Worm (Caenorhabditis elegans): ENCODE results near the gene hip-1.

Gene hip-1

DNA sequence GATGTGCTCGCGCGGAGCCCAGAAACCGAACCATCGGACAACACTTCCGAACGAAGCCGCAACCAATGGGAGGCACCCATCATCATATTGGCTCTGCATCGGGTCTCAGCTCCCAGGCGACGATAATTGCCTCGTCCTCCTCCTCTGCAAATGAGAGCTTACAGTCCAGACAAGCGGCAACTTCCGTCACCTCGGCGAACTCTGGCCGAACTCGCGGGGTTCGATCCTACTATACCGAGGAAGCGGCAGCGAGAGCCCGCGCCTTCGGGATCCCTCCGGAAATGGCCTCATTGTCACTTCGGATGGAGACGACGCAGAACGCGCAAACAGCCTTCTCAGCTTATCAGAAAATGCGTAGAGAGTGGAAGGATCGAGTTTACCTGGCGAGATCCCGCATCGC, 32.7 kb upstream of the hip-1 start:
- TF ChIP-seq pes-1 (GFP tag; IDR thresholded peaks at IDR 0.05) (no peak), hmg-4 (GFP tag; optimal IDR thresholded peaks at IDR 0.05) (peak; percentile 14)

DNA sequence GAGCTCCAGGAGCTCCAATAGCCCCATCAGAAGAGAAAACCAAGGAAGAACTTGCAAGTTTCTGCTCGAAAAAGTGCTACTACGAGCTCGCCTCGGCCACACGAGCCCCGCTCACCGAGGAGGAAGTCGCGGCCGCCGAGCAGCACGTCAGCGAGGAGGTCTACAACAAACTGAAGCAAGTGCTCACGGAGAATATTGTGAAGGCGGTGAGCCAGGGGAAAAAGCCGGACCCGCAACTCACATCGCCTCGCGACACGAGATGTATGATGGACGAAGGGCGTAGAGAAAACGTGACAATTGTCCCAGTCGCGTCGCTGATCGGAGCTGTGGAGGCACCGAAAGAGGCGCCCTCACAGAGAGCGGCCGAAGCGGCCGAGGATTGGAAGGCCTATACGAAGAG, 30.4 kb upstream of the hip-1 start:
- TF ChIP-seq aly-1 (tag; optimal IDR thresholded peaks at IDR 0.05) (no peak), hnd-1 (tag; optimal IDR thresholded peaks at IDR 0.05) (no peak), hmg-4 (GFP tag; optimal IDR thresholded peaks at IDR 0.05) (no peak), tbx-11 (GFP tag; IDR thresholded peaks at IDR 0.05) (no peak), hmbx-1 (tag; optimal IDR thresholded peaks at IDR 0.05) (no peak), tra-4 (tag; optimal IDR thresholded peaks at IDR 0.05) (no peak), scrt-1 (GFP tag; IDR thresholded peaks at IDR 0.05) (no peak), ceh-36 (tag; optimal IDR thresholded peaks at IDR 0.05) (no peak), F13C5.2 (tag; optimal IDR thresholded peaks at IDR 0.05) (no peak), B0310.2 (tag; optimal IDR thresholded peaks at IDR 0.05) (no peak), sea-1 (GFP tag; conservative IDR thresholded peaks at IDR 0.05) (no peak), tbx-37 (GFP tag; conservative IDR thresholded peaks at IDR 0.05) (no peak), pes-1 (GFP tag; IDR thresholded peaks at IDR 0.05) (no peak), ceh-13 (GFP tag; optimal IDR thresholded peaks at IDR 0.05) (no peak), ets-7 (tag; optimal IDR thresholded peaks at IDR 0.05) (no peak), flt-1 (GFP tag; IDR thresholded peaks at IDR 0.05) (no peak), ama-1 (optimal IDR thresholded peaks at IDR 0.05) (no peak)

DNA sequence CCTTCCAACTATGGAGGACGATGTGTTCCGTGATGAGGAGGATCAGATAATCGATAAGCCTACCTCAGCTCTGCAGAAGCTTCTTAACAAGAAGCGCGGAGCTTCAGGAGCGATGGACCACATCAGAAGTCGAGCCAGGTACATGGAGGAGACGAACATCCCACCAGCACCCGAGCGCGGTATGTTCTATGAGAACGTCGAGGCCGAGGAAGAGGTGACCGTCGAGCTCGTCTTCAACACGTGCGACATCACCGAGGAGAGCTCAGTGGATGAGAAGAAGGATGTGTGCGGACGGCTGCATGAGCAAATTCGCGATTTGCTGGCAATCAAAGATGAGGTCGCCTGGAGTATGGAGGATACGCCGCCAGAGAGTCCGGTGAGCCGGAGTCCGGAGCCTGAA, 29.7 kb upstream of the hip-1 start:
- TF ChIP-seq F13C5.2 (tag; optimal IDR thresholded peaks at IDR 0.05) (no peak), ets-7 (tag; optimal IDR thresholded peaks at IDR 0.05) (no peak), ceh-13 (GFP tag; optimal IDR thresholded peaks at IDR 0.05) (no peak), tbx-37 (GFP tag; conservative IDR thresholded peaks at IDR 0.05) (no peak), ama-1 (optimal IDR thresholded peaks at IDR 0.05) (no peak), aly-1 (tag; optimal IDR thresholded peaks at IDR 0.05) (no peak), ceh-36 (tag; optimal IDR thresholded peaks at IDR 0.05) (no peak), pes-1 (GFP tag; IDR thresholded peaks at IDR 0.05) (no peak), B0310.2 (tag; optimal IDR thresholded peaks at IDR 0.05) (no peak), tra-4 (tag; optimal IDR thresholded peaks at IDR 0.05) (no peak), scrt-1 (GFP tag; IDR thresholded peaks at IDR 0.05) (no peak)

DNA sequence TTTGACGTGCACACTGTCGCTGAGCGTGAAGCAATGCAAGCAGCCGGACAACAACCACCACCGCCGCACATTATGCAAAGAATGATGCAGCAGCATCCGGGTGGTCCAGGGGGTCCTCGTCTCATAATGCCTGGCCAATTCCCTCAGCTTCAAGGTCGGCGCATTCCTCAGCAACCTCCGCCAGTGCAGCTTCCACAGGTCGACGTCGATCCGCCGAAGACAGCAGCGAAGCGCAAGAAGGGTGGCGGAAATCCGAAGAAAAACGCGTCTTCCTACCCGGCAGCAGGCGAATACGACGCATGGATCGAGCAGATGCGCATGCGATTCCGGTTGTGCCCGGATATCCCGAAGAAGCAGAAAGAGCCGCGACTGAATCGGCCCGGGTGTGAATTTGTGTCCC, 29.1 kb upstream of the hip-1 start:
- TF ChIP-seq aly-1 (tag; optimal IDR thresholded peaks at IDR 0.05) (peak; percentile 39), ceh-13 (GFP tag; optimal IDR thresholded peaks at IDR 0.05) (no peak), ets-7 (tag; optimal IDR thresholded peaks at IDR 0.05) (no peak), flt-1 (GFP tag; IDR thresholded peaks at IDR 0.05) (no peak), sea-1 (GFP tag; conservative IDR thresholded peaks at IDR 0.05) (no peak), tra-4 (tag; optimal IDR thresholded peaks at IDR 0.05) (no peak)

DNA sequence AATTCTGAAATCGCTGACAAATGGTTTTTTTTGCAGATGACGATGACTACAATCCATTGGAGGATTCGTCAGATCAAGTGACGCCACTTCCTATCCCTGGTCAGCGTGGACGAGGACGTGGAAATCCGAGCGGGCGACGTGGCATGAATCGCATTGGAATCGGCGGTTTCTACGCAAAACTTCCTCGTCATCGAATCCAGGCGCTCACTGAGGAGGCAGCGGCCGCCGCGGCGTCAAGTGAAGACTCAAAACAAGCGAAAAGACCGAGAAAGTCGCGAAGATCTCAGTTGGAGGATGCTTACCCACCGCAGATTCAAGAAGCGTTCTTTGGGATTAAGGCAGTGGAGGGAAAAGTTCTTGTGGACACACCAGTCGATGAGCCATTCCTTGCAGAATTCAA, 26.2 kb upstream of the hip-1 start:
- no peak for TF ChIP-seq ceh-36 (tag; optimal IDR thresholded peaks at IDR 0.05)
- TF ChIP-seq flt-1 (GFP tag; IDR thresholded peaks at IDR 0.05) = no peak
- 0 out of 2 replicates have a peak, but pooled peaks have one; percentile 22 for TF ChIP-seq tbx-11 (GFP tag; IDR thresholded peaks at IDR 0.05)

DNA sequence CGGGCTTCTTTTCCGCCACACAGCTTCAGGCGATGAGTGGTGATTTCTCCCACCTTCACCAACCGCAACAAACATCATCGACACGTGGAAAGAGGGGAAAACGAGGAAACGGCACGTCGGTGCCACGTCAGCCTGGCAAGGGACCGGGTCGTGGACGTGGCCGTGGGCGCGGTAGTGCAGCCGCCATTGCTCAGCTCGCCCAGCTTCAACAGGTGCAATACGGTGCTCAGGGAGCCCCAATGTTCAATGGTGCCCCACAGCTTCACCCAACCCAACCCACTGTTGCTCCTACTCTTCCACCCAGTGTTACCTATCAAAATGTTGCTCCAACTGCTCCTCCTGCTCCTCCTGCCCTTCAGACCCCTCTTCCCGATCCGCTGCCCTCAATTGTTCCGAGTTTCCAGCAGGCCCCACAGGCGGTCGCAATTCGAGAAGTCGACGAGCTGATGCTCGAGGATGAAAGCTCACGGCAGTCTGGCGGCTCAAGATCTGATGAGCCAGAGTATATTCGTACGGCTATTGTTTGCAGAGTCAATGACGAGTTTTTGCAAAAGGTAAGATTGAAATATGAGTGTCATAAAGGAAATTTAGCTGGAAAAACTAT, 23.7 kb upstream of the hip-1 start:
- TF ChIP-seq tra-4 (tag; optimal IDR thresholded peaks at IDR 0.05) (no peak), scrt-1 (GFP tag; IDR thresholded peaks at IDR 0.05) (0 out of 2 replicates have a peak, but pooled peaks have one; percentile 7), pes-1 (GFP tag; IDR thresholded peaks at IDR 0.05) (no peak)

DNA sequence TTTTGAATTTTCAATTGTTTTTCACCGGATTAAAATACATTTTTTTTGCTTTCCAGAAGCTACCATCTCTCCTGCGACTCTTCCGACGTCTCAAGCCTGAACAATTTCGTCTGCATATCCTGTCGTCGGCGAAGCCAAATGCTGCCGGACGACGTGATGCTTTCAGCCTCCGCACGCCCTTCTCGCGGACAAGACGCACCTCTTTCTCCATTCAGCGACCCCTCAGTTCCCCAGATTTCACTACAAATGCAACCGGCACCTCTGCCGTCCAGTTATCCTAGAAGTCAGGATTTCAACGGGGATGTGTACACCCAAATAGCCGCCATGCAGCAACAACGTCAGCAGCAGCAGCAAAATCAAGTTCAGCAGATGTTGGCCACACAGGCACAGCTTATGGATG, 22.0 kb upstream of the hip-1 start:
- TF ChIP-seq hnd-1 (tag; optimal IDR thresholded peaks at IDR 0.05) (no peak), sea-1 (GFP tag; conservative IDR thresholded peaks at IDR 0.05) (no peak), aly-1 (tag; optimal IDR thresholded peaks at IDR 0.05) (peak; percentile 7), ama-1 (optimal IDR thresholded peaks at IDR 0.05) (no peak)

DNA sequence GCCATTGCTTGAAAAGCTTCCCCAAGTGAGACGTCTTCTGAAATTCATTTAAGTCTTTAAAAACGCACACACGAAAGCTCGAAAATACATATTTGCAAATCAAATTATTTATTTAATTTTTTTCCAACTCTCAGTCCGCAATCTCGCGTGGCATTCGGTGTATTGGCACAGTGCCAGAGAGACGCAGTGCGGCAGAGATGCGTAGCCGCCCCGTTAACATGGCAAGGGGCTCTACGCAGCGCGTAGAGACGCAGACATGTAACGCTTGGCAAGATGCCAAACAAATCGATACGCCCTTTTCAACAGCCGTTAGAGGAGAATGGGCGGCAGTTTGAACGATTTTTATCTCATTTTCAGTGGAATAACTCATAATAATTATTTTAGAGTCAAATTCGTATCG, 21.2 kb upstream of the hip-1 start, which contains the start of the genes drr-2 and set-16:
Gene drr-2, minus strand, starts transcription at position 37 of the 400 bp plus-strand sequence.
Gene set-16, plus strand, starts transcription at position 383 of the 400 bp plus-strand sequence.
- peak; percentile 67; the same call in 1 of the 2 replicates for TF ChIP-seq sea-1 (GFP tag; conservative IDR thresholded peaks at IDR 0.05)
- peak; percentile 54; the same call in 1 of the 2 replicates for TF ChIP-seq pes-1 (GFP tag; IDR thresholded peaks at IDR 0.05)
- TF ChIP-seq tbx-11 (GFP tag; IDR thresholded peaks at IDR 0.05) = no peak
- TF ChIP-seq scrt-1 (GFP tag; IDR thresholded peaks at IDR 0.05) = no peak
- TF ChIP-seq hmg-4 (GFP tag; optimal IDR thresholded peaks at IDR 0.05) = peak; percentile 82
- no peak for TF ChIP-seq hmbx-1 (tag; optimal IDR thresholded peaks at IDR 0.05)
- TF ChIP-seq tbx-37 (GFP tag; conservative IDR thresholded peaks at IDR 0.05) = peak; percentile 20; the same call in 1 of the 2 replicates
- peak; percentile 90 for TF ChIP-seq F13C5.2 (tag; optimal IDR thresholded peaks at IDR 0.05)
- TF ChIP-seq ceh-13 (GFP tag; optimal IDR thresholded peaks at IDR 0.05) = no peak
- peak; percentile 50 for TF ChIP-seq flt-1 (GFP tag; IDR thresholded peaks at IDR 0.05)
- TF ChIP-seq B0310.2 (tag; optimal IDR thresholded peaks at IDR 0.05) = no peak
- TF ChIP-seq tra-4 (tag; optimal IDR thresholded peaks at IDR 0.05) = peak; percentile 34
- no peak for TF ChIP-seq aly-1 (tag; optimal IDR thresholded peaks at IDR 0.05)
- TF ChIP-seq ets-7 (tag; optimal IDR thresholded peaks at IDR 0.05) = peak; percentile 34
- no peak for TF ChIP-seq hnd-1 (tag; optimal IDR thresholded peaks at IDR 0.05)
- peak; percentile 51 for TF ChIP-seq ceh-36 (tag; optimal IDR thresholded peaks at IDR 0.05)
- no peak for TF ChIP-seq ama-1 (optimal IDR thresholded peaks at IDR 0.05)

Data from whole organism, early embryonic.